Worm (Caenorhabditis elegans) whole organism, L2 larva: ENCODE measurements around the gene ZK353.4.

ENCODE experiments used
- C34F6.9 ChIP-seq: fragments of 150-350 bp; optimal IDR thresholded peaks from 2 replicates; lab custom pipeline; 2014; ENCODE audit warnings: missing biosample characterization, missing genetic modification characterization
- F13H6.1 ChIP-seq: sonication (generic microtip); optimal IDR thresholded peaks from 2 replicates; lab custom pipeline; 2016; ENCODE audit warnings: missing genetic modification characterization, missing compliant biosample characterization
- R02D3.7 ChIP-seq: fragments of 150-350 bp; optimal IDR thresholded peaks from 2 replicates; lab custom pipeline; 2014; ENCODE audit warnings: missing biosample characterization, missing genetic modification characterization
- alr-1 ChIP-seq: fragments of 150-350 bp; optimal IDR thresholded peaks from 2 replicates; lab custom pipeline; 2014; ENCODE audit warnings: missing biosample characterization, missing genetic modification characterization
- ama-1 ChIP-seq: fragments of 150-350 bp; optimal IDR thresholded peaks from 2 replicates; lab custom pipeline; 2018; ENCODE audit warnings: inconsistent platforms
- blmp-1 ChIP-seq: sonication (generic microtip); optimal IDR thresholded peaks from 2 replicates; lab custom pipeline; 2017; ENCODE audit warnings: missing genetic modification characterization, mild to moderate bottlenecking, missing compliant biosample characterization, antibody characterized with exemption, moderate library complexity; ENCODE audit not compliant: insufficient read depth
- ceh-16 ChIP-seq: fragments of 150-350 bp; optimal IDR thresholded peaks from 2 replicates; lab custom pipeline; 2014; ENCODE audit warnings: missing biosample characterization, missing genetic modification characterization
- crh-2 ChIP-seq: sonication (generic microtip); optimal IDR thresholded peaks from 2 replicates; lab custom pipeline; 2017; ENCODE audit warnings: missing biosample characterization, missing genetic modification characterization
- egl-27 ChIP-seq: sonication (generic microtip); optimal IDR thresholded peaks from 3 replicates; lab custom pipeline; 2017; ENCODE audit warnings: missing biosample characterization, missing genetic modification reagents, missing genetic modification characterization
- elt-1 ChIP-seq: fragments of 150-350 bp; optimal IDR thresholded peaks from 2 replicates; lab custom pipeline; 2014; ENCODE audit warnings: missing biosample characterization, missing genetic modification characterization
- elt-3 ChIP-seq: sonication (generic microtip); optimal IDR thresholded peaks from 2 replicates; lab custom pipeline; 2017; ENCODE audit warnings: missing biosample characterization, missing genetic modification characterization
- fos-1 ChIP-seq: fragments of 150-350 bp; optimal IDR thresholded peaks from 2 replicates; lab custom pipeline; 2014; ENCODE audit warnings: missing biosample characterization, missing genetic modification characterization
- gmeb-1 ChIP-seq: fragments of 150-350 bp; optimal IDR thresholded peaks from 2 replicates; lab custom pipeline; 2014; ENCODE audit warnings: missing biosample characterization, missing genetic modification characterization
- lin-13 ChIP-seq: fragments of 150-350 bp; optimal IDR thresholded peaks from 2 replicates; lab custom pipeline; 2014; ENCODE audit warnings: missing biosample characterization, missing genetic modification reagents, missing genetic modification characterization
- lsy-2 ChIP-seq, 2 experiments: fragments of 150-350 bp in 1 of 2; sonication (generic microtip) in 1 of 2; optimal IDR thresholded peaks; 2 replicates each; lab custom pipeline; 2014 to 2017; ENCODE audit warnings: missing biosample characterization in 2 of 2, missing genetic modification characterization in 2 of 2
- mbf-1 ChIP-seq: sonication (generic microtip); optimal IDR thresholded peaks from 2 replicates; lab custom pipeline; 2017; ENCODE audit warnings: missing biosample characterization, missing genetic modification characterization
- mdl-1 ChIP-seq, 2 experiments: fragments of 150-350 bp in 1 of 2; sonication (generic microtip) in 1 of 2; optimal IDR thresholded peaks; 2 replicates each; lab custom pipeline; 2017; ENCODE audit warnings: missing biosample characterization in 2 of 2, missing genetic modification characterization in 2 of 2
- nhr-11 ChIP-seq: fragments of 150-350 bp; optimal IDR thresholded peaks from 2 replicates; lab custom pipeline; 2014; ENCODE audit warnings: missing biosample characterization, missing genetic modification characterization
- nhr-12 ChIP-seq: fragments of 150-350 bp; optimal IDR thresholded peaks from 2 replicates; lab custom pipeline; 2014; ENCODE audit warnings: missing biosample characterization, missing genetic modification characterization
- nhr-129 ChIP-seq: fragments of 150-350 bp; optimal IDR thresholded peaks from 2 replicates; lab custom pipeline; 2014; ENCODE audit warnings: missing biosample characterization, missing genetic modification characterization
- nhr-21 ChIP-seq: fragments of 150-350 bp; optimal IDR thresholded peaks from 2 replicates; lab custom pipeline; 2014; ENCODE audit warnings: missing biosample characterization, missing genetic modification characterization
- nhr-23 ChIP-seq: fragments of 150-350 bp; optimal IDR thresholded peaks from 2 replicates; lab custom pipeline; 2014; ENCODE audit warnings: missing biosample characterization, missing genetic modification reagents, missing genetic modification characterization
- nhr-237 ChIP-seq: fragments of 150-350 bp; optimal IDR thresholded peaks from 2 replicates; lab custom pipeline; 2014; ENCODE audit warnings: missing biosample characterization, missing genetic modification characterization
- nhr-25 ChIP-seq: fragments of 150-350 bp; sonication (generic microtip); optimal IDR thresholded peaks from 3 replicates; lab custom pipeline; 2014; ENCODE audit warnings: missing biosample characterization, missing genetic modification characterization
- sem-4 ChIP-seq: fragments of 150-350 bp; optimal IDR thresholded peaks from 2 replicates; lab custom pipeline; 2014; ENCODE audit warnings: missing biosample characterization, missing genetic modification reagents, missing genetic modification characterization
- skn-1 ChIP-seq: sonication (generic microtip); optimal IDR thresholded peaks from 2 replicates; lab custom pipeline; 2017; ENCODE audit warnings: missing biosample characterization, missing genetic modification characterization
- sma-9 ChIP-seq, 2 experiments: fragments of 150-350 bp in 1 of 2; sonication (generic microtip) in 1 of 2; optimal IDR thresholded peaks; 2 replicates each; lab custom pipeline; 2014 to 2016; ENCODE audit warnings: missing genetic modification characterization in 2 of 2, mild to moderate bottlenecking in 1 of 2, missing biosample characterization in 1 of 2, missing compliant biosample characterization in 1 of 2, missing genetic modification reagents in 1 of 2, moderate library complexity in 1 of 2
- snpc-4 ChIP-seq: fragments of 150-350 bp; optimal IDR thresholded peaks from 2 replicates; lab custom pipeline; 2014; ENCODE audit warnings: missing biosample characterization, missing genetic modification characterization
- unc-39 ChIP-seq: fragments of 150-350 bp; optimal IDR thresholded peaks from 2 replicates; lab custom pipeline; 2014; ENCODE audit warnings: missing biosample characterization, missing genetic modification characterization
- unc-55 ChIP-seq: fragments of 150-350 bp; sonication (generic microtip); optimal IDR thresholded peaks from 3 replicates; lab custom pipeline; 2014; ENCODE audit warnings: missing biosample characterization, missing genetic modification reagents, missing genetic modification characterization
- zag-1 ChIP-seq: fragments of 150-350 bp; optimal IDR thresholded peaks from 2 replicates; lab custom pipeline; 2014; ENCODE audit warnings: missing biosample characterization, missing genetic modification characterization
- ztf-1 ChIP-seq: fragments of 200-800 bp; sonication (Bioruptor generic); conservative IDR thresholded peaks from 2 replicates; pipeline ENCODE4 v1.3.6; 2022; ENCODE audit warnings: missing genetic modification characterization, missing compliant biosample characterization
- ztf-4 ChIP-seq: fragments of 150-350 bp; optimal IDR thresholded peaks from 2 replicates; lab custom pipeline; 2014; ENCODE audit warnings: missing biosample characterization, missing genetic modification characterization

ZK353.4 gene

DNA sequence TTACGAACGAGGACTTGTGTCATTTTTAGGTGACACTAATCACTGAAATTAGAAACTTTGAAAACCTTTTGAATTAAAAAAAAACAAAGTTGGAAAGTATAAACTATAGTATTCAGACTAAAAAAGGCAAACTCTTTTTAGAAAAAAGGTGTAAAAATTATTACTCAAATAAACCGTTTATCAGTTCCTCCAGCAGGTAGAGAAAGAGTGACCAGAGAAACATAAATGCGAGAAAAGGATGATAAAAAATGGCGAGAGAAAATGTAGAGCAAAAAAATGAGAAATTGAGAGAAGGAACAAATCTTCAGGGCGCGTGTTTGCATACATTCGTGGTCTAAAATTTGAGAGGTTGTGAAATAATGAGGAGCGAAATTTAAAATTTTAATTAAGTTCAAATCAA lies 12.4 kb upstream of the ZK353.4 start, which contains the start of gene lap-1:
Gene lap-1, minus strand, starts transcription at position 42 of the 400 bp plus-strand sequence.
- TF ChIP-seq crh-2 (tag; lab: Kevin White, UChicago) (no peak), fos-1 (tag; lab: Kevin White, UChicago) (peak; percentile 63), skn-1 (tag; lab: Kevin White, UChicago) (peak; percentile 40)

DNA sequence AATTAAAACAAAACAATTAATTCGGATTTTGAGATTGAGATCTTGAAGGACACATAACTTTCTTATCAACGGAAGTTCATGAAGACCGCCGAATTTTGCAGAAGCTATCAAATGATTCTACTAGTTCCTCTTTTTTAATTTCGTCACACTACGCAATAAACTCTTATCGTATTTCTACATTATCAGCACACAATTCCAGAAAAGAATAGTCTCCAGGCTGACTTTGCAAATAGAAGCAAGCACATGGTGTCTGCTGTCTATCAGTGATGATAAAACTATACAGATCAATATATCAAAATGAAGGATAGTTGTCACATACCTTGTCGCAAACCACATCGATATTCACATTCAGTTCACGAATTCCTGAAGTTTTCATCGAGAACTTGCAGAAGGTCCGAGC lies 11.0 kb upstream of the ZK353.4 start:
- TF ChIP-seq mbf-1 (tag; lab: Kevin White, UChicago) (no peak), ama-1 (lab: Kevin White, UChicago) (no peak), mdl-1 (tag; optimal IDR thresholded peaks at IDR 0.05; lab: Kevin White, UChicago) (peak in 1 of 2 experiments; percentile 1), lin-13 (GFP tag; lab: Kevin White, UChicago) (no peak), nhr-237 (tag; lab: Kevin White, UChicago) (no peak), egl-27 (tag; lab: Kevin White, UChicago) (no peak), elt-3 (tag; lab: Kevin White, UChicago) (no peak), crh-2 (tag; lab: Kevin White, UChicago) (peak; percentile 60), ztf-4 (tag; lab: Kevin White, UChicago) (no peak), unc-55 (no peak), fos-1 (tag; lab: Kevin White, UChicago) (peak; percentile 90), nhr-129 (tag; lab: Kevin White, UChicago) (peak; percentile 87), alr-1 (tag; lab: Kevin White, UChicago) (no peak), snpc-4 (tag; lab: Kevin White, UChicago) (no peak), nhr-11 (tag; lab: Kevin White, UChicago) (no peak), elt-1 (tag; lab: Kevin White, UChicago) (no peak), nhr-21 (no peak), sma-9 (GFP tag; optimal IDR thresholded peaks at IDR 0.05; lab: Kevin White, UChicago) (peak; percentile 94), sma-9 (tag; optimal IDR thresholded peaks at IDR 0.05; lab: Kevin White, UChicago) (no peak), nhr-12 (no peak), gmeb-1 (tag; lab: Kevin White, UChicago) (peak; percentile 43), F13H6.1 (tag; lab: Kevin White, UChicago) (peak; percentile 28), ztf-1 (GFP tag; lab: Robert Waterston, UW) (no peak), skn-1 (tag; lab: Kevin White, UChicago) (peak; percentile 62)

DNA sequence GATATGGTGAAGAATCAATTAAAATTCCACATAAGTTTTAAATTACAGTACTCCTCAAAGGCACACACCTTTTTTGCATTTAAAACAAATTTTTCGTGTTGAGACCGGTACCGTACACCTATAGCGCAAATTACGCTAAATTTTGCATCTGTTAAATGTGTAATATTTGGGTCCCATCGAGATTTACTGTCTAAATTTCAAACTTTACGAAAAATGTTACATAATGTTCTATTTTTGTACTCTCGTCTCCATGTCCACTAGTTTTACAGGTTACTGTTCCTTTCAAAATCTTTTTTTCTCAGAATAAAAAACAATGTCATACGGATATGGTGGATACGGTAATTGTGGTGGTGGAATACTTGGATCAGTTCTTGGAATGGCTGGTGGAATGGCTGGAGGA lies 9.0 kb upstream of the ZK353.4 start, which contains the start of gene ZK353.2:
Gene ZK353.2, plus strand, starts transcription at position 301 of the 400 bp plus-strand sequence.
- TF ChIP-seq nhr-25 (tag; lab: Kevin White, UChicago) (no peak), gmeb-1 (tag; lab: Kevin White, UChicago) (no peak), lin-13 (GFP tag; lab: Kevin White, UChicago) (no peak)
- TF ChIP-seq, all 48 proteins: peak for 0

DNA sequence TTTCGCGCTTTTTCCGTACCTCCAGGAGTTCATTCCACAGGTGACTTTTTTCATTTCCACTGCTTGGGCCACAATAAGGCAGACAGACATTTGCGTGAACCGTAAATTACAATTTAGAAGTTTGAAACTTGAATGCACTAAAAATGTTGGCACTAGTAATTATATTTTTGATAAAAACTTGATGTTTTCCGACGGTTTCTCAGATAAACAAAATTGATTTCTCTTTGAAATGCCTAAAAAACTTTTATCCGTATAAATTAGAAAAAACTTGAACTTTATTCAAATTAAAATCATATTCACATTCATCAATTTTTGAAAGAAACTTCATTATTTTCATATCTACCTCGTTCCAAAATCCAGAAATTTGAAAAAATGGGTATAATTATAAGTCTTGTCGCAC lies 6.2 kb upstream of the ZK353.4 start, which contains the start of gene ZK353.3:
Gene ZK353.3, plus strand, starts transcription at position 301 of the 400 bp plus-strand sequence.
- TF ChIP-seq nhr-12: no peak
- TF ChIP-seq nhr-23: no peak
- TF ChIP-seq R02D3.7: no peak
- TF ChIP-seq lin-13 (GFP tag; lab: Kevin White, UChicago): no peak
- no peak for TF ChIP-seq blmp-1
- no peak for TF ChIP-seq nhr-237 (tag; lab: Kevin White, UChicago)
- no peak for TF ChIP-seq unc-39 (tag; lab: Kevin White, UChicago)
- TF ChIP-seq fos-1 (tag; lab: Kevin White, UChicago): no peak
- TF ChIP-seq crh-2 (tag; lab: Kevin White, UChicago): no peak
- no peak for TF ChIP-seq zag-1 (tag; lab: Kevin White, UChicago)

DNA sequence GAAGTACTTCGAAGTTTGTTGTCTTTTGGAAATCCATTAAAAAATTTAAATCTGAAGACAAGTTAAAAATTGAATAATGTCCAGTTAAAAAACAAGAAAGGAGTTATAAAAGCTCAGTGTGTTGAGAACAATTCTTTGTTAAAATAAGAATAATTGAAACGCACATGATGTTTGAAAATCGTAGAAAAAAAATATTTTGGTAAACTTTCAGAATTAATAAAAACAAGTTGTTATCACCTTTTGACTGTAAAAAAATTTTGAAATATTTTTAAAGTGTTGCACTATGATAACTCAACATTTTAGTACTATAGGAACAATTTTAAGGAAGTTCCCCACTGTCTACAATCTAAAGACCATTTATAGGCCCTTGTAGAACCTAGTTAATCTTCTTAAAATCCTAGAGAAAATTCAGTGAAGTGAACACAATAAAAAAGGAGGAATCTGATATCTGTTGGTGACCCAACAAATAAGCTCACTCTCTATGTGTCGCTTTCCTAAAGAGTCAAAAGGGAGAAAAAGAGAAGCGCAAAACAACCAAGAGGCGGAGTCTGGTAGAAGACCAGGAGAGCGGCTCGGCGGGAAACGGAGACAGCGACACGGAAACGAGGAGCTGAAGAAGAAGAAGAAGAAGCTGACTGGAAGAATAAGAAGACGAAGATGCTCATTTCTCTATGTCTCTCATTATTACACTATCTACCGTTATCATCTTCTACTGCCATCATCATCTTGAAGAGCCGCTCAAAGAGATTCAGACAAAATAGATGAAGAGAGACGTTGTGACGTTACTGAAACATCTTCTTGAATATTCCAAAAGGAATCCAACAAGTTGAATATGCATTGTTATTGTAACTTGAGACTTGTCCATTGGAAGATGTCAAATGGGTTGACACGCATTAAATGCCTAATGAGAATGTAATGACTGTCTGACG lies 5.2 kb upstream of the ZK353.4 start, which contains the start of gene ZK353.10:
Gene ZK353.10, minus strand, starts transcription at position 51 of the 929 bp plus-strand sequence.
- no peak for TF ChIP-seq ceh-16 (tag; lab: Kevin White, UChicago)
- no peak for TF ChIP-seq nhr-21
- TF ChIP-seq C34F6.9 (tag; lab: Kevin White, UChicago): peak; percentile 20
- TF ChIP-seq sem-4: no peak
- peak in 1 of 2 experiments; percentile 45 for TF ChIP-seq lsy-2 (tag; optimal IDR thresholded peaks at IDR 0.05; lab: Kevin White, UChicago)
- peak; percentile 73 for TF ChIP-seq unc-55
